Fruit fly (Drosophila melanogaster) whole organism, embryonic: ENCODE measurements around the gene JMJD5.

ENCODE experiments used
- Adf1 ChIP-seq: fragments of 200-800 bp; sonication (Bioruptor generic); IDR thresholded peaks from 2 replicates; pipeline ENCODE4 v1.3.6; 2022; ENCODE audit warnings: missing biosample characterization, missing genetic modification characterization
- Bdp1 ChIP-seq: fragments of 200-800 bp; sonication (Bioruptor generic); optimal IDR thresholded peaks from 3 replicates; lab custom pipeline; 2016; ENCODE audit warnings: missing biosample characterization, missing genetic modification characterization
- C15 ChIP-seq: fragments of 200-800 bp; sonication (Bioruptor generic); IDR thresholded peaks from 3 replicates; pipeline ENCODE4 v1.3.6; 2022; ENCODE audit warnings: missing biosample characterization, missing genetic modification characterization
- CG13123 ChIP-seq: fragments of 200-800 bp; sonication (Bioruptor generic); optimal IDR thresholded peaks from 2 replicates; lab custom pipeline; 2016; ENCODE audit warnings: missing biosample characterization, missing genetic modification characterization
- CG14014 ChIP-seq: fragments of 200-800 bp; sonication (Bioruptor generic); IDR thresholded peaks from 2 replicates; pipeline ENCODE4 v1.3.6; 2022; ENCODE audit warnings: missing biosample characterization, missing genetic modification characterization
- CG14710 ChIP-seq: fragments of 200-800 bp; sonication (Bioruptor generic); optimal IDR thresholded peaks from 3 replicates; lab custom pipeline; 2019; ENCODE audit warnings: missing biosample characterization, mild to moderate bottlenecking, missing genetic modification characterization, moderate library complexity
- CG14860 ChIP-seq: fragments of 200-800 bp; sonication (Bioruptor generic); IDR thresholded peaks from 3 replicates; pipeline ENCODE4 v1.3.6; 2022; ENCODE audit warnings: missing biosample characterization, missing genetic modification characterization; ENCODE audit not compliant: partially characterized antibody
- CG15073 ChIP-seq: fragments of 200-800 bp; sonication (Bioruptor generic); optimal IDR thresholded peaks from 2 replicates; lab custom pipeline; 2016; ENCODE audit warnings: missing biosample characterization, missing genetic modification characterization
- CG15514 ChIP-seq: fragments of 200-800 bp; sonication (Bioruptor generic); optimal IDR thresholded peaks from 3 replicates; lab custom pipeline; 2017; ENCODE audit warnings: missing biosample characterization, missing genetic modification characterization, mild to moderate bottlenecking, moderate library complexity, missing genetic modification reagents
- CG1832 ChIP-seq: fragments of 200-800 bp; sonication (Bioruptor generic); optimal IDR thresholded peaks from 2 replicates; lab custom pipeline; 2017; ENCODE audit warnings: missing biosample characterization, mild to moderate bottlenecking, missing genetic modification characterization, inconsistent platforms
- CG18476 ChIP-seq: fragments of 200-800 bp; sonication (Bioruptor generic); optimal IDR thresholded peaks from 2 replicates; lab custom pipeline; 2016; ENCODE audit warnings: missing biosample characterization, mild to moderate bottlenecking, missing genetic modification characterization
- CG2678 ChIP-seq: fragments of 200-800 bp; sonication (Bioruptor generic); optimal IDR thresholded peaks from 3 replicates; lab custom pipeline; 2019; ENCODE audit warnings: missing biosample characterization, mild to moderate bottlenecking, missing genetic modification characterization, moderate library complexity
- CG2712 ChIP-seq: fragments of 200-800 bp; optimal IDR thresholded peaks from 3 replicates; lab custom pipeline; 2019; ENCODE audit warnings: missing biosample characterization, mild to moderate bottlenecking, missing genetic modification characterization, moderate library complexity
- CG30020 ChIP-seq: fragments of 200-800 bp; optimal IDR thresholded peaks from 2 replicates; lab custom pipeline; 2019; ENCODE audit warnings: missing biosample characterization, mild to moderate bottlenecking, missing genetic modification characterization, moderate library complexity
- CG31365 ChIP-seq: fragments of 200-800 bp; sonication (Bioruptor generic); optimal IDR thresholded peaks from 2 replicates; lab custom pipeline; 2018; ENCODE audit warnings: missing biosample characterization, mild to moderate bottlenecking, missing genetic modification characterization
- CG34376 ChIP-seq: fragments of 200-800 bp; sonication (Bioruptor generic); optimal IDR thresholded peaks from 2 replicates; lab custom pipeline; 2018; ENCODE audit warnings: missing biosample characterization, mild to moderate bottlenecking, missing genetic modification characterization
- CG34422 ChIP-seq: fragments of 200-800 bp; sonication (Bioruptor generic); IDR thresholded peaks from 3 replicates; pipeline ENCODE4 v1.3.6; 2022; ENCODE audit warnings: missing biosample characterization, missing genetic modification characterization
- CG4282 ChIP-seq: fragments of 200-800 bp; sonication (Bioruptor generic); optimal IDR thresholded peaks from 2 replicates; lab custom pipeline; 2016; ENCODE audit warnings: missing biosample characterization, missing genetic modification characterization
- CG4617 ChIP-seq: fragments of 200-800 bp; sonication (Bioruptor generic); optimal IDR thresholded peaks from 3 replicates; lab custom pipeline; 2016; ENCODE audit warnings: missing biosample characterization, missing genetic modification characterization, borderline replicate concordance
- CG4854 ChIP-seq: fragments of 200-800 bp; sonication (Bioruptor generic); optimal IDR thresholded peaks from 2 replicates; lab custom pipeline; 2016; ENCODE audit warnings: missing biosample characterization, missing genetic modification characterization, inconsistent platforms
- CG6254 ChIP-seq: fragments of 200-800 bp; sonication (Bioruptor generic); optimal IDR thresholded peaks from 3 replicates; lab custom pipeline; 2017; ENCODE audit warnings: mild to moderate bottlenecking, missing biosample characterization, missing genetic modification reagents, missing genetic modification characterization
- CG6854 ChIP-seq: fragments of 200-800 bp; sonication (Bioruptor generic); optimal IDR thresholded peaks from 3 replicates; lab custom pipeline; 2017; ENCODE audit warnings: missing biosample characterization, mild to moderate bottlenecking, missing genetic modification characterization
- CG7357 ChIP-seq: fragments of 200-800 bp; sonication (Bioruptor generic); IDR thresholded peaks from 3 replicates; pipeline ENCODE4 v1.3.6; 2022; ENCODE audit warnings: missing biosample characterization, missing genetic modification characterization
- CG7556 ChIP-seq: fragments of 200-800 bp; sonication (Bioruptor generic); optimal IDR thresholded peaks from 2 replicates; lab custom pipeline; 2017; ENCODE audit warnings: missing biosample characterization, mild to moderate bottlenecking, missing genetic modification characterization
- CG8290 ChIP-seq, 3 experiments: fragments of 200-800 bp; sonication (Bioruptor generic); optimal IDR thresholded peaks; 2 replicates each; lab custom pipeline; 2016 to 2019; ENCODE audit warnings: missing biosample characterization in 3 of 3, missing genetic modification characterization in 3 of 3, mild to moderate bottlenecking in 2 of 3, moderate library complexity in 1 of 3
- CG8359 ChIP-seq: fragments of 200-800 bp; sonication (Bioruptor generic); optimal IDR thresholded peaks from 2 replicates; lab custom pipeline; 2017; ENCODE audit warnings: missing biosample characterization, mild to moderate bottlenecking, missing genetic modification characterization, borderline replicate concordance
- Doc3 ChIP-seq: fragments of 200-800 bp; sonication (Bioruptor generic); IDR thresholded peaks from 3 replicates; pipeline ENCODE4 v1.3.6; 2022; ENCODE audit warnings: missing biosample characterization, missing genetic modification characterization; ENCODE audit not compliant: partially characterized antibody
- Ets65A ChIP-seq: fragments of 200-800 bp; sonication (Bioruptor generic); peaks from one replicate; lab custom pipeline; 2016; ENCODE audit warnings: missing biosample characterization, missing genetic modification characterization
- NC2α ChIP-seq: fragments of 200-800 bp; sonication (Bioruptor generic); optimal IDR thresholded peaks from 2 replicates; lab custom pipeline; 2016; ENCODE audit warnings: missing biosample characterization, missing genetic modification characterization
- Oli ChIP-seq: fragments of 200-800 bp; sonication (Bioruptor generic); optimal IDR thresholded peaks from 2 replicates; lab custom pipeline; 2018; ENCODE audit warnings: missing biosample characterization, mild to moderate bottlenecking, missing genetic modification characterization, moderate library complexity
- Opbp ChIP-seq: fragments of 200-800 bp; sonication (Bioruptor generic); IDR thresholded peaks from 3 replicates; pipeline ENCODE4 v1.3.6; 2022; ENCODE audit warnings: missing biosample characterization, missing genetic modification characterization; ENCODE audit not compliant: partially characterized antibody
- Six4 ChIP-seq: fragments of 200-800 bp; sonication (Bioruptor generic); optimal IDR thresholded peaks from 2 replicates; lab custom pipeline; 2016; ENCODE audit warnings: missing biosample characterization, missing genetic modification characterization
- bowl ChIP-seq: fragments of 200-800 bp; sonication (Bioruptor generic); IDR thresholded peaks from 2 replicates; pipeline ENCODE4 v1.3.6; 2022; ENCODE audit warnings: missing biosample characterization, missing genetic modification characterization
- caup ChIP-seq: fragments of 200-800 bp; sonication (Bioruptor generic); optimal IDR thresholded peaks from 3 replicates; lab custom pipeline; 2017; ENCODE audit warnings: missing biosample characterization, mild to moderate bottlenecking, missing genetic modification characterization, moderate library complexity; ENCODE audit not compliant: severe bottlenecking
- cwo ChIP-seq: fragments of 200-800 bp; sonication (Bioruptor generic); optimal IDR thresholded peaks from 3 replicates; lab custom pipeline; 2017; ENCODE audit warnings: missing biosample characterization, missing genetic modification characterization, mild to moderate bottlenecking, moderate library complexity, missing genetic modification reagents
- dati ChIP-seq: fragments of 200-800 bp; sonication (Bioruptor generic); IDR thresholded peaks from 2 replicates; pipeline ENCODE4 v1.3.6; 2022; ENCODE audit warnings: missing biosample characterization, missing genetic modification characterization
- eyg ChIP-seq: fragments of 200-800 bp; sonication (Bioruptor generic); optimal IDR thresholded peaks from 3 replicates; lab custom pipeline; 2016; ENCODE audit warnings: missing biosample characterization, missing genetic modification characterization
- gt ChIP-seq: fragments of 200-800 bp; sonication (Bioruptor generic); IDR thresholded peaks from 2 replicates; pipeline ENCODE4 v1.3.6; 2022; ENCODE audit warnings: missing biosample characterization, missing genetic modification characterization
- hkb ChIP-seq, 2 experiments: fragments of 200-800 bp in 1 of 2; fragments of >200 bp in 1 of 2; sonication (Bioruptor generic) in 1 of 2; IDR thresholded peaks in 1 of 2; optimal IDR thresholded peaks in 1 of 2; 2 replicates each; pipeline versions ENCODE4 v1.3.6 to Lab custom; 2017 to 2022; ENCODE audit warnings: missing biosample characterization in 1 of 2, missing genetic modification characterization in 1 of 2
- kni ChIP-seq: fragments of 200-800 bp; sonication (Bioruptor generic); optimal IDR thresholded peaks from 3 replicates; lab custom pipeline; 2017; ENCODE audit warnings: mild to moderate bottlenecking, missing biosample characterization, missing genetic modification reagents, missing genetic modification characterization
- odd ChIP-seq: fragments of 200-800 bp; sonication (Bioruptor generic); optimal IDR thresholded peaks from 2 replicates; lab custom pipeline; 2017; ENCODE audit warnings: missing biosample characterization, mild to moderate bottlenecking, missing genetic modification characterization
- peb ChIP-seq: fragments of 200-800 bp; sonication (Bioruptor generic); IDR thresholded peaks from 2 replicates; pipeline ENCODE4 v1.3.6; 2022; ENCODE audit warnings: missing biosample characterization, missing genetic modification characterization
- so ChIP-seq: fragments of 200-800 bp; sonication (Bioruptor generic); IDR thresholded peaks from 3 replicates; pipeline ENCODE4 v1.3.6; 2022; ENCODE audit warnings: missing biosample characterization, missing genetic modification characterization
- sug ChIP-seq: fragments of 200-800 bp; optimal IDR thresholded peaks from 2 replicates; lab custom pipeline; 2019; ENCODE audit warnings: missing biosample characterization, mild to moderate bottlenecking, missing genetic modification characterization, moderate library complexity
- twi ChIP-seq: fragments of 200-800 bp; optimal IDR thresholded peaks from 2 replicates; lab custom pipeline; 2019; ENCODE audit warnings: missing biosample characterization, mild to moderate bottlenecking, missing genetic modification characterization, moderate library complexity
- wor ChIP-seq: fragments of 200-800 bp; sonication (Bioruptor generic); IDR thresholded peaks from 2 replicates; pipeline ENCODE4 v1.3.6; 2022; ENCODE audit warnings: missing biosample characterization, missing genetic modification characterization
- z ChIP-seq: fragments of 200-800 bp; sonication (Bioruptor generic); IDR thresholded peaks from 3 replicates; pipeline ENCODE4 v1.3.6; 2022; ENCODE audit warnings: missing biosample characterization, missing genetic modification characterization
- zfh2 ChIP-seq: fragments of 200-800 bp; sonication (Bioruptor generic); optimal IDR thresholded peaks from 2 replicates; lab custom pipeline; 2016; ENCODE audit warnings: missing biosample characterization, missing genetic modification characterization

Gene JMJD5

dm6 chr3L:796926-797802 is 44.0 kb downstream of the JMJD5 start (continued):
- TF ChIP-seq Doc3 (GFP tag; lab: Robert Waterston, UW) (no peak), CG1832 (GFP tag; lab: Kevin White, UChicago) (no peak), kni (GFP tag; lab: Kevin White, UChicago) (no peak), Opbp (GFP tag; lab: Robert Waterston, UW) (no peak), CG8290 (GFP tag; optimal IDR thresholded peaks at IDR 0.05; lab: Kevin White, UChicago) (no peak), CG8290 (tag; optimal IDR thresholded peaks at IDR 0.05; lab: Kevin White, UChicago) (no peak), Ets65A (GFP tag; lab: Kevin White, UChicago) (peak; percentile 60), NC2α (no peak), caup (GFP tag; lab: Kevin White, UChicago) (peak; percentile 58), hkb (optimal IDR thresholded peaks at IDR 0.05; lab: Kevin White, UChicago) (no peak), hkb (GFP tag; IDR thresholded peaks at IDR 0.05; lab: Robert Waterston, UW) (peak; percentile 63), Oli (tag; lab: Kevin White, UChicago) (peak; percentile 50), so (GFP tag; lab: Robert Waterston, UW) (no peak), gt (GFP tag; lab: Robert Waterston, UW) (no peak), CG18476 (GFP tag; lab: Kevin White, UChicago) (peak; percentile 49), zfh2 (no peak), C15 (GFP tag; lab: Robert Waterston, UW) (no peak), eyg (GFP tag; lab: Kevin White, UChicago) (no peak), CG34376 (GFP tag; lab: Kevin White, UChicago) (peak; percentile 42), CG34422 (GFP tag; lab: Robert Waterston, UW) (0 out of 3 replicates have a peak, but pooled peaks have one; percentile 45), CG15514 (peak; percentile 73), CG30020 (tag; lab: Kevin White, UChicago) (no peak), CG14860 (GFP tag; lab: Robert Waterston, UW) (no peak), CG15073 (GFP tag; lab: Kevin White, UChicago) (no peak), CG4617 (GFP tag; lab: Kevin White, UChicago) (no peak), Adf1 (GFP tag; lab: Robert Waterston, UW) (no peak), odd (GFP tag; lab: Kevin White, UChicago) (no peak), peb (no peak), CG4854 (GFP tag; lab: Kevin White, UChicago) (no peak), bowl (no peak), CG2712 (peak; percentile 64), CG2678 (peak; percentile 84), CG14014 (GFP tag; lab: Robert Waterston, UW) (0 out of 2 replicates have a peak, but pooled peaks have one; percentile 33), z (no peak), CG4282 (no peak), CG31365 (tag; lab: Kevin White, UChicago) (no peak), CG14710 (peak; percentile 33), Six4 (peak; percentile 50), wor (no peak), CG13123 (GFP tag; lab: Kevin White, UChicago) (no peak), sug (tag; lab: Kevin White, UChicago) (no peak), twi (no peak), Bdp1 (GFP tag; lab: Kevin White, UChicago) (no peak), cwo (GFP tag; lab: Kevin White, UChicago) (peak; percentile 72), CG7357 (GFP tag; lab: Robert Waterston, UW) (peak; percentile 58; the same call in 1 of the 3 replicates), CG8359 (GFP tag; lab: Kevin White, UChicago) (no peak), CG6254 (peak; percentile 49), dati (no peak), CG7556 (GFP tag; lab: Kevin White, UChicago) (peak; percentile 68), CG6854 (GFP tag; lab: Kevin White, UChicago) (peak; percentile 37)
